Fruit fly (Drosophila melanogaster): ENCODE measurements around the gene GMF.

dm6 chr2L:16284306-16285299 lies 18.2 kb downstream of the GMF start:
- TF ChIP-seq Sin3A (optimal IDR thresholded peaks at IDR 0.05) (no peak), ttk (optimal IDR thresholded peaks at IDR 0.05) (no peak), psq (optimal IDR thresholded peaks at IDR 0.05) (no peak), h (optimal IDR thresholded peaks at IDR 0.05) (no peak), Myc (optimal IDR thresholded peaks at IDR 0.05) (no peak)
